Worm (Caenorhabditis elegans) whole organism, L4 larva: ENCODE results near the gene C07B5.8.

Experiments used
- F37D6.2 ChIP-seq: sonication (generic microtip); optimal IDR thresholded peaks from 2 replicates; lab custom pipeline; 2016; ENCODE audit warnings: mild to moderate bottlenecking, missing genetic modification characterization, missing compliant biosample characterization
- ZK546.5 ChIP-seq, 2 experiments: sonication (generic microtip); optimal IDR thresholded peaks; 2 replicates each; lab custom pipeline; 2017; ENCODE audit warnings: missing biosample characterization in 2 of 2, missing genetic modification characterization in 2 of 2
- arid-1 ChIP-seq: fragments of 200-800 bp; sonication (Bioruptor generic); conservative IDR thresholded peaks from 2 replicates; pipeline ENCODE4 v1.3.6; 2022; ENCODE audit warnings: missing genetic modification reagents, missing genetic modification characterization, missing compliant biosample characterization
- ces-1 ChIP-seq: fragments of 150-350 bp; sonication (generic microtip); optimal IDR thresholded peaks from 4 replicates; lab custom pipeline; 2014; ENCODE audit warnings: missing biosample characterization, missing genetic modification reagents, missing genetic modification characterization
- daf-16 ChIP-seq, 3 experiments: sonication (generic microtip); optimal IDR thresholded peaks; 2 replicates each; lab custom pipeline; 2016 to 2017; ENCODE audit warnings: missing genetic modification characterization in 3 of 3, missing genetic modification reagents in 3 of 3, mild to moderate bottlenecking in 2 of 3, missing compliant biosample characterization in 2 of 3, missing biosample characterization in 1 of 3, moderate library complexity in 1 of 3
- dpl-1 ChIP-seq: fragments of 150-350 bp; optimal IDR thresholded peaks from 2 replicates; lab custom pipeline; 2014; ENCODE audit warnings: missing biosample characterization, missing genetic modification reagents, missing genetic modification characterization
- fkh-10 ChIP-seq: fragments of 150-350 bp; optimal IDR thresholded peaks from 2 replicates; lab custom pipeline; 2014; ENCODE audit warnings: missing biosample characterization, missing genetic modification reagents, missing genetic modification characterization
- jun-1 ChIP-seq: fragments of 150-350 bp; optimal IDR thresholded peaks from 2 replicates; lab custom pipeline; 2014; ENCODE audit warnings: missing biosample characterization, missing genetic modification reagents, missing genetic modification characterization
- nhr-11 ChIP-seq: fragments of 150-350 bp; optimal IDR thresholded peaks from 2 replicates; lab custom pipeline; 2014; ENCODE audit warnings: missing biosample characterization, missing genetic modification characterization
- nhr-237 ChIP-seq: sonication (generic microtip); optimal IDR thresholded peaks from 2 replicates; lab custom pipeline; 2017; ENCODE audit warnings: missing biosample characterization, missing genetic modification characterization
- nhr-28 ChIP-seq: fragments of 150-350 bp; optimal IDR thresholded peaks from 2 replicates; lab custom pipeline; 2014; ENCODE audit warnings: missing biosample characterization, missing genetic modification characterization
- nhr-76 ChIP-seq: fragments of 150-350 bp; optimal IDR thresholded peaks from 2 replicates; lab custom pipeline; 2014; ENCODE audit warnings: missing biosample characterization, missing genetic modification characterization
- nhr-77 ChIP-seq: fragments of 150-350 bp; optimal IDR thresholded peaks from 2 replicates; lab custom pipeline; 2014; ENCODE audit warnings: missing biosample characterization, missing genetic modification characterization
- spr-3 ChIP-seq: fragments of 200-800 bp; sonication (Bioruptor generic); optimal IDR thresholded peaks from 2 replicates; lab custom pipeline; 2018; ENCODE audit warnings: mild to moderate bottlenecking, missing genetic modification characterization, missing compliant biosample characterization

DNA sequence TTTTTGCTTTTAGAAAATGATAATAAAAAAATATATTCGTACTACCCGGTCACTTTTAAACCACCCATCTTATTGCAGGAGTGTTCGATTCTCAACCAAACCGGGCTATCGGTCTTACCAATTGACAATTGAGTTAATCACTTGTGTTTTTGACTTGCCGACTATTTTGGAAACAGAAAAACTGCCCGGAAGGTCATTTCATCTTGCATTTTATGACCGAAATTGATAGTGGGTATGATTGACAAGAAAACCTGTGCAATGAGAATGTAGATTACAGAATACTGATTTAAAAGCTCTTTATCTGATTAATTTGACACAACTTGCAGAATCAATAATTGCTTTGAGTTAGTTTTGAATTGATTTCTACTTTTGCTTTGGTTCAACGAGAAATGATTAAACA lies 19.5 kb downstream of the C07B5.8 start, which contains the start of gene C07B5.2:
- TF ChIP-seq F37D6.2 (tag; lab: Kevin White, UChicago) (no peak), nhr-76 (tag; lab: Kevin White, UChicago) (no peak), nhr-237 (tag; lab: Kevin White, UChicago) (no peak), fkh-10 (GFP tag; lab: Kevin White, UChicago) (no peak), spr-3 (GFP tag; lab: Kevin White, UChicago) (no peak), ZK546.5 (tag; optimal IDR thresholded peaks at IDR 0.05; lab: Kevin White, UChicago) (no peak), dpl-1 (GFP tag; lab: Kevin White, UChicago) (no peak), nhr-77 (tag; lab: Kevin White, UChicago) (no peak), arid-1 (GFP tag; lab: Robert Waterston, UW) (no peak), nhr-11 (tag; lab: Kevin White, UChicago) (no peak), jun-1 (tag; lab: Kevin White, UChicago) (no peak), nhr-28 (tag; lab: Kevin White, UChicago) (no peak), daf-16 (GFP tag; optimal IDR thresholded peaks at IDR 0.05; lab: Kevin White, UChicago) (no peak), daf-16 (tag; optimal IDR thresholded peaks at IDR 0.05; lab: Kevin White, UChicago) (no peak), ces-1 (GFP tag; lab: Kevin White, UChicago) (no peak)
